Fruit fly (Drosophila melanogaster) whole organism, embryonic: Measurements from ENCODE around the gene CG4452.

Source experiments
- ATbp ChIP-seq: fragments of 200-800 bp; sonication (Bioruptor generic); optimal IDR thresholded peaks from 2 replicates; lab custom pipeline; 2017; ENCODE audit warnings: missing biosample characterization, mild to moderate bottlenecking, missing genetic modification characterization, missing genetic modification reagents
- CG10366 ChIP-seq: fragments of 200-800 bp; sonication (Bioruptor generic); IDR thresholded peaks from 2 replicates; pipeline ENCODE4 v1.3.6; 2022; ENCODE audit warnings: missing biosample characterization, missing genetic modification characterization
- CG11093 ChIP-seq: fragments of 200-800 bp; sonication (Bioruptor generic); IDR thresholded peaks from 3 replicates; pipeline ENCODE4 v1.3.6; 2022; ENCODE audit warnings: missing biosample characterization, missing genetic modification characterization
- CG11696 ChIP-seq: fragments of 200-800 bp; sonication (Bioruptor generic); IDR thresholded peaks from 2 replicates; pipeline ENCODE4 v1.3.6; 2022; ENCODE audit warnings: missing biosample characterization, missing genetic modification characterization
- CG12942 ChIP-seq: fragments of 200-800 bp; sonication (Bioruptor generic); optimal IDR thresholded peaks from 3 replicates; lab custom pipeline; 2016; ENCODE audit warnings: missing biosample characterization, missing genetic modification characterization
- CG14014 ChIP-seq: fragments of 200-800 bp; sonication (Bioruptor generic); IDR thresholded peaks from 2 replicates; pipeline ENCODE4 v1.3.6; 2022; ENCODE audit warnings: missing biosample characterization, missing genetic modification characterization
- CG15269 ChIP-seq: fragments of 200-800 bp; sonication (Bioruptor generic); optimal IDR thresholded peaks from 2 replicates; lab custom pipeline; 2018; ENCODE audit warnings: missing biosample characterization, mild to moderate bottlenecking, missing genetic modification characterization, moderate library complexity
- CG15514 ChIP-seq: fragments of 200-800 bp; sonication (Bioruptor generic); optimal IDR thresholded peaks from 3 replicates; lab custom pipeline; 2017; ENCODE audit warnings: missing biosample characterization, missing genetic modification characterization, mild to moderate bottlenecking, moderate library complexity, missing genetic modification reagents
- CG15696 ChIP-seq: fragments of 200-800 bp; sonication (Bioruptor generic); optimal IDR thresholded peaks from 2 replicates; lab custom pipeline; 2019; ENCODE audit warnings: missing biosample characterization, mild to moderate bottlenecking, missing genetic modification characterization, moderate library complexity
- CG17328 ChIP-seq: fragments of 200-800 bp; sonication (Bioruptor generic); IDR thresholded peaks from 2 replicates; pipeline ENCODE4 v1.3.6; 2022; ENCODE audit warnings: missing biosample characterization, missing genetic modification characterization
- CG2120 ChIP-seq: fragments of 200-800 bp; sonication (Bioruptor generic); optimal IDR thresholded peaks from 3 replicates; lab custom pipeline; 2016; ENCODE audit warnings: missing biosample characterization, missing genetic modification characterization
- CG2202 ChIP-seq: fragments of 200-800 bp; sonication (Bioruptor generic); optimal IDR thresholded peaks from 2 replicates; lab custom pipeline; 2018; ENCODE audit warnings: missing biosample characterization, mild to moderate bottlenecking, missing genetic modification characterization
- CG33557 ChIP-seq: fragments of 200-800 bp; sonication (Bioruptor generic); optimal IDR thresholded peaks from 2 replicates; lab custom pipeline; 2019; ENCODE audit warnings: missing biosample characterization, mild to moderate bottlenecking, missing genetic modification characterization, moderate library complexity
- CG4328 ChIP-seq: fragments of 200-800 bp; sonication (Bioruptor generic); optimal IDR thresholded peaks from 3 replicates; lab custom pipeline; 2017; ENCODE audit warnings: missing biosample characterization, missing genetic modification reagents, missing genetic modification characterization
- CG5180 ChIP-seq: fragments of 200-800 bp; sonication (Bioruptor generic); optimal IDR thresholded peaks from 3 replicates; lab custom pipeline; 2017; ENCODE audit warnings: missing biosample characterization, missing genetic modification characterization, mild to moderate bottlenecking, moderate library complexity, missing genetic modification reagents
- CG5245 ChIP-seq: fragments of 200-800 bp; sonication (Bioruptor generic); optimal IDR thresholded peaks from 3 replicates; lab custom pipeline; 2016; ENCODE audit warnings: missing biosample characterization, missing genetic modification characterization
- CG6854 ChIP-seq: fragments of 200-800 bp; sonication (Bioruptor generic); optimal IDR thresholded peaks from 3 replicates; lab custom pipeline; 2017; ENCODE audit warnings: missing biosample characterization, mild to moderate bottlenecking, missing genetic modification characterization
- CG9609 ChIP-seq: fragments of 200-800 bp; sonication (Bioruptor generic); optimal IDR thresholded peaks from 3 replicates; lab custom pipeline; 2016; ENCODE audit warnings: missing biosample characterization, missing genetic modification characterization
- D19B ChIP-seq: fragments of 200-800 bp; sonication (Bioruptor generic); optimal IDR thresholded peaks from 2 replicates; lab custom pipeline; 2017; ENCODE audit warnings: missing biosample characterization, mild to moderate bottlenecking, missing genetic modification characterization
- Fer2 ChIP-seq: fragments of 200-800 bp; sonication (Bioruptor generic); optimal IDR thresholded peaks from 2 replicates; lab custom pipeline; 2018; ENCODE audit warnings: missing biosample characterization, mild to moderate bottlenecking, missing genetic modification characterization, moderate library complexity
- Hey ChIP-seq: fragments of 200-800 bp; sonication (Bioruptor generic); optimal IDR thresholded peaks from 3 replicates; lab custom pipeline; 2018; ENCODE audit warnings: missing biosample characterization, mild to moderate bottlenecking, missing genetic modification characterization
- HmgZ ChIP-seq: fragments of 200-800 bp; sonication (Bioruptor generic); optimal IDR thresholded peaks from 2 replicates; lab custom pipeline; 2018; ENCODE audit warnings: missing biosample characterization, mild to moderate bottlenecking, missing genetic modification characterization
- Hmr ChIP-seq: fragments of 200-800 bp; sonication (Bioruptor generic); optimal IDR thresholded peaks from 3 replicates; lab custom pipeline; 2017; ENCODE audit warnings: mild to moderate bottlenecking, missing biosample characterization, missing genetic modification reagents, missing genetic modification characterization
- Jarid2 ChIP-seq: fragments of 200-800 bp; sonication (Bioruptor generic); optimal IDR thresholded peaks from 3 replicates; lab custom pipeline; 2017; ENCODE audit warnings: mild to moderate bottlenecking, missing biosample characterization, missing genetic modification reagents, missing genetic modification characterization
- MESR4 ChIP-seq: fragments of 200-800 bp; sonication (Bioruptor generic); optimal IDR thresholded peaks from 2 replicates; lab custom pipeline; 2018; ENCODE audit warnings: missing biosample characterization, mild to moderate bottlenecking, missing genetic modification characterization, moderate library complexity
- NC2β ChIP-seq: fragments of 200-800 bp; sonication (Bioruptor generic); optimal IDR thresholded peaks from 2 replicates; lab custom pipeline; 2016; ENCODE audit warnings: missing biosample characterization, missing genetic modification characterization
- Nf-YA ChIP-seq: fragments of 200-800 bp; sonication (Bioruptor generic); IDR thresholded peaks from 2 replicates; pipeline ENCODE4 v1.3.6; 2022; ENCODE audit warnings: missing biosample characterization, missing genetic modification characterization
- PHDP ChIP-seq: fragments of 200-800 bp; sonication (Bioruptor generic); optimal IDR thresholded peaks from 3 replicates; lab custom pipeline; 2018; ENCODE audit warnings: missing biosample characterization, mild to moderate bottlenecking, missing genetic modification characterization, moderate library complexity
- Poxn ChIP-seq: fragments of 200-800 bp; sonication (Bioruptor generic); IDR thresholded peaks from 2 replicates; pipeline ENCODE4 v1.3.6; 2022; ENCODE audit warnings: missing biosample characterization, missing genetic modification characterization
- Sry-δ ChIP-seq: fragments of 200-800 bp; sonication (Bioruptor generic); optimal IDR thresholded peaks from 2 replicates; lab custom pipeline; 2016; ENCODE audit warnings: missing biosample characterization, missing genetic modification characterization
- abd-A ChIP-seq: fragments of 200-800 bp; sonication (Bioruptor generic); optimal IDR thresholded peaks from 3 replicates; lab custom pipeline; 2019; ENCODE audit warnings: missing biosample characterization, mild to moderate bottlenecking, missing genetic modification characterization, moderate library complexity
- ase ChIP-seq: fragments of 200-800 bp; sonication (Bioruptor generic); IDR thresholded peaks from 3 replicates; pipeline ENCODE4 v1.3.6; 2022; ENCODE audit warnings: missing biosample characterization, missing genetic modification characterization
- ash1 ChIP-seq: fragments of 200-800 bp; sonication (Bioruptor generic); optimal IDR thresholded peaks from 2 replicates; lab custom pipeline; 2018; ENCODE audit warnings: missing biosample characterization, mild to moderate bottlenecking, missing genetic modification characterization
- bowl ChIP-seq: fragments of 200-800 bp; sonication (Bioruptor generic); IDR thresholded peaks from 2 replicates; pipeline ENCODE4 v1.3.6; 2022; ENCODE audit warnings: missing biosample characterization, missing genetic modification characterization
- danr ChIP-seq: fragments of 200-800 bp; sonication (Bioruptor generic); IDR thresholded peaks from 2 replicates; pipeline ENCODE4 v1.3.6; 2022; ENCODE audit warnings: missing biosample characterization, missing genetic modification characterization
- dati ChIP-seq: fragments of 200-800 bp; sonication (Bioruptor generic); IDR thresholded peaks from 2 replicates; pipeline ENCODE4 v1.3.6; 2022; ENCODE audit warnings: missing biosample characterization, missing genetic modification characterization
- dpn ChIP-seq, 2 experiments: fragments of 200-800 bp; sonication (Bioruptor generic); optimal IDR thresholded peaks; 3 replicates each; lab custom pipeline; 2016; ENCODE audit warnings: missing biosample characterization in 2 of 2, missing genetic modification characterization in 2 of 2
- fd3F ChIP-seq: fragments of 200-800 bp; sonication (Bioruptor generic); optimal IDR thresholded peaks from 2 replicates; lab custom pipeline; 2018; ENCODE audit warnings: missing biosample characterization, mild to moderate bottlenecking, missing genetic modification characterization, moderate library complexity
- grau ChIP-seq: fragments of 200-800 bp; optimal IDR thresholded peaks from 3 replicates; lab custom pipeline; 2019; ENCODE audit warnings: missing biosample characterization, mild to moderate bottlenecking, missing genetic modification characterization, moderate library complexity
- ham ChIP-seq: fragments of 200-800 bp; sonication (Bioruptor generic); IDR thresholded peaks from 2 replicates; pipeline ENCODE4 v1.3.6; 2022; ENCODE audit warnings: missing biosample characterization, missing genetic modification characterization
- her ChIP-seq: fragments of 200-800 bp; sonication (Bioruptor generic); optimal IDR thresholded peaks from 2 replicates; lab custom pipeline; 2016; ENCODE audit warnings: missing biosample characterization, missing genetic modification characterization
- jigr1 ChIP-seq: fragments of 200-800 bp; sonication (Bioruptor generic); IDR thresholded peaks from 3 replicates; pipeline ENCODE4 v1.3.6; 2022; ENCODE audit warnings: missing biosample characterization, missing genetic modification characterization
- kay ChIP-seq: fragments of 200-800 bp; sonication (Bioruptor generic); optimal IDR thresholded peaks from 2 replicates; lab custom pipeline; 2016; ENCODE audit warnings: missing biosample characterization, missing genetic modification characterization
- lmd ChIP-seq: fragments of 200-800 bp; sonication (Bioruptor generic); IDR thresholded peaks from 2 replicates; pipeline ENCODE4 v1.3.6; 2022; ENCODE audit warnings: missing biosample characterization, missing genetic modification characterization
- mam ChIP-seq: fragments of 200-800 bp; sonication (Bioruptor generic); optimal IDR thresholded peaks from 3 replicates; lab custom pipeline; 2016; ENCODE audit warnings: missing biosample characterization, missing genetic modification characterization
- mirr ChIP-seq: fragments of 200-800 bp; sonication (Bioruptor generic); optimal IDR thresholded peaks from 3 replicates; lab custom pipeline; 2018; ENCODE audit warnings: missing biosample characterization, mild to moderate bottlenecking, missing genetic modification characterization
- odd ChIP-seq: fragments of 200-800 bp; sonication (Bioruptor generic); optimal IDR thresholded peaks from 2 replicates; lab custom pipeline; 2017; ENCODE audit warnings: missing biosample characterization, mild to moderate bottlenecking, missing genetic modification characterization
- pan ChIP-seq, 4 experiments: fragments of >200 bp in 3 of 4; fragments of 200-800 bp in 1 of 4; sonication (Bioruptor generic) in 1 of 4; optimal IDR thresholded peaks in 3 of 4; IDR thresholded peaks in 1 of 4; 2 replicates each; pipeline versions ENCODE4 v1.3.6 to Lab custom; 2017 to 2022; ENCODE audit warnings: missing biosample characterization in 2 of 4, missing genetic modification characterization in 2 of 4, mixed read lengths in 1 of 4
- pita ChIP-seq: fragments of 200-800 bp; sonication (Bioruptor generic); optimal IDR thresholded peaks from 2 replicates; lab custom pipeline; 2017; ENCODE audit warnings: missing biosample characterization, mild to moderate bottlenecking, missing genetic modification characterization
- sd ChIP-seq: fragments of 200-800 bp; sonication (Bioruptor generic); optimal IDR thresholded peaks from 3 replicates; lab custom pipeline; 2018; ENCODE audit warnings: missing biosample characterization, mild to moderate bottlenecking, missing genetic modification characterization, moderate library complexity
- ssp ChIP-seq: fragments of 200-800 bp; sonication (Bioruptor generic); IDR thresholded peaks from 2 replicates; pipeline ENCODE4 v1.3.6; 2022; ENCODE audit warnings: missing biosample characterization, missing genetic modification characterization
- toy ChIP-seq: fragments of 200-800 bp; sonication (Bioruptor generic); IDR thresholded peaks from 2 replicates; pipeline ENCODE4 v1.3.6; 2022; ENCODE audit warnings: missing biosample characterization, missing genetic modification characterization

Gene CG4452

dm6 chr3L:9381602-9382001, 14.4 kb downstream of the CG4452 start, which contains the start of gene Hsp23 (continued):
- TF ChIP-seq Sry-δ (GFP tag; lab: Kevin White, UChicago): no peak
- no peak for TF ChIP-seq pan (optimal IDR thresholded peaks at IDR 0.05; lab: Kevin White, UChicago)
- no peak for TF ChIP-seq pan (GFP tag; optimal IDR thresholded peaks at IDR 0.05 in 1 of 2, IDR thresholded peaks at IDR 0.05 in 1 of 2)
- TF ChIP-seq CG2120 (GFP tag; lab: Kevin White, UChicago): no peak
- TF ChIP-seq jigr1 (GFP tag; lab: Robert Waterston, UW): no peak
- TF ChIP-seq CG10366 (GFP tag; lab: Robert Waterston, UW): no peak
- no peak for TF ChIP-seq CG11093 (GFP tag; lab: Robert Waterston, UW)
- TF ChIP-seq CG15269 (tag; lab: Kevin White, UChicago): no peak
- TF ChIP-seq Poxn: no peak
- no peak for TF ChIP-seq odd (GFP tag; lab: Kevin White, UChicago)
- TF ChIP-seq CG4328 (GFP tag; lab: Kevin White, UChicago): no peak
- no peak for TF ChIP-seq kay (GFP tag; lab: Kevin White, UChicago)
- no peak for TF ChIP-seq CG17328 (GFP tag; lab: Robert Waterston, UW)
- no peak for TF ChIP-seq CG5245 (GFP tag; lab: Kevin White, UChicago)
- no peak for TF ChIP-seq ase (GFP tag; lab: Robert Waterston, UW)
- no peak for TF ChIP-seq Fer2 (tag; lab: Kevin White, UChicago)
- TF ChIP-seq dati (GFP tag; lab: Robert Waterston, UW): no peak
- TF ChIP-seq Nf-YA: no peak
- no peak for TF ChIP-seq CG5180 (GFP tag; lab: Kevin White, UChicago)
- TF ChIP-seq pita: no peak
- no peak for TF ChIP-seq Hmr (GFP tag; lab: Kevin White, UChicago)
- TF ChIP-seq mirr (GFP tag; lab: Kevin White, UChicago): no peak
- TF ChIP-seq HmgZ (tag; lab: Kevin White, UChicago): no peak
- TF ChIP-seq sd (tag; lab: Kevin White, UChicago): no peak
- TF ChIP-seq MESR4: no peak
- TF ChIP-seq fd3F: no peak
- peak; percentile 51 for TF ChIP-seq abd-A (tag; lab: Kevin White, UChicago)
- TF ChIP-seq CG15514 (GFP tag; lab: Kevin White, UChicago): no peak
- TF ChIP-seq Hey (tag; lab: Kevin White, UChicago): no peak
- TF ChIP-seq CG9609 (GFP tag; lab: Kevin White, UChicago): no peak
- no peak for TF ChIP-seq ssp (GFP tag; lab: Robert Waterston, UW)
- no peak for TF ChIP-seq her (GFP tag; lab: Kevin White, UChicago)
- no peak for TF ChIP-seq Jarid2 (GFP tag; lab: Kevin White, UChicago)
- TF ChIP-seq NC2β: no peak
- no peak for TF ChIP-seq grau
- no peak for TF ChIP-seq dpn (GFP tag; optimal IDR thresholded peaks at IDR 0.05; lab: Kevin White, UChicago)
- no peak for TF ChIP-seq PHDP (tag; lab: Kevin White, UChicago)
- no peak for TF ChIP-seq bowl (GFP tag; lab: Robert Waterston, UW)
- no peak for TF ChIP-seq ham (GFP tag; lab: Robert Waterston, UW)
- no peak for TF ChIP-seq danr (GFP tag; lab: Robert Waterston, UW)
- TF ChIP-seq CG6854 (GFP tag; lab: Kevin White, UChicago): no peak
- no peak for TF ChIP-seq lmd (GFP tag; lab: Robert Waterston, UW)
- no peak for TF ChIP-seq D19B (GFP tag; lab: Kevin White, UChicago)
- TF ChIP-seq toy (GFP tag; lab: Robert Waterston, UW): no peak
- peak; percentile 11 for TF ChIP-seq CG33557 (GFP tag; lab: Kevin White, UChicago)
- TF ChIP-seq CG11696: no peak
- TF ChIP-seq mam (GFP tag; lab: Kevin White, UChicago): no peak
- TF ChIP-seq ATbp (GFP tag; lab: Kevin White, UChicago): no peak
- no peak for TF ChIP-seq ash1 (GFP tag; lab: Kevin White, UChicago)
- TF ChIP-seq CG15696 (tag; lab: Kevin White, UChicago): no peak
- TF ChIP-seq CG14014 (GFP tag; lab: Robert Waterston, UW): no peak
- TF ChIP-seq CG12942 (GFP tag; lab: Kevin White, UChicago): no peak
- no peak for TF ChIP-seq CG2202 (tag; lab: Kevin White, UChicago)
